Worm (Caenorhabditis elegans) whole organism, late embryonic: ENCODE data around the gene Y62H9A.15.

Source experiments
- ama-1 ChIP-seq: fragments of 150-350 bp; optimal IDR thresholded peaks from 2 replicates; lab custom pipeline; 2014
- ceh-19 ChIP-seq: fragments of 200-800 bp; sonication (Bioruptor generic); optimal IDR thresholded peaks from 2 replicates; lab custom pipeline; 2018; ENCODE audit warnings: mild to moderate bottlenecking, missing genetic modification characterization, missing compliant biosample characterization
- elt-2 ChIP-seq: sonication (generic microtip); optimal IDR thresholded peaks from 2 replicates; lab custom pipeline; 2016; ENCODE audit warnings: missing genetic modification reagents, missing genetic modification characterization, missing compliant biosample characterization
- fkh-10 ChIP-seq: fragments of 150-350 bp; optimal IDR thresholded peaks from 2 replicates; lab custom pipeline; 2014; ENCODE audit warnings: missing biosample characterization, missing genetic modification reagents, missing genetic modification characterization
- hlh-30 ChIP-seq: sonication (generic microtip); optimal IDR thresholded peaks from 2 replicates; lab custom pipeline; 2017; ENCODE audit warnings: antibody characterized with exemption, missing genetic modification characterization, missing compliant biosample characterization; ENCODE audit not compliant: insufficient read depth

DNA sequence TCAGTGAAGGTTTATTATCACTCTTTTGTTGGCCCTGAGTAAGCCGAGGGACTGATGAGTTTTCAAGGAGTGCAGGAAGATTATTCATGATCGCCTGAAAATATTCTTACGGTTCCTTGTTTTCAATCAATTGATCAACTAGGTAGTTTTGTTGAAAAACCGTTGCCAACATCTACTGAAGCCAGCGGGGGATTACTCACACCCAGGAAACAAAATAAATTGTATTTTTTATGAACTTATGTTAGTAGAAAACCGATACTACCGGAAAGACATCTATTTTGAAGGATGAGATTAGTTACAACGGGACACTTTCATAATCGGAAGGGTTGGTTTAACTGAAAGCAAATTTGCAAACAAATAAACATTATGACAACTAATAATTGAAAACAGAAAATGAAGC lies 31.8 kb downstream of the Y62H9A.15 start, which contains the start of gene Y62H9A.2:
- TF ChIP-seq fkh-10 (GFP tag; lab: Kevin White, UChicago) (no peak), hlh-30 (tag; lab: Kevin White, UChicago) (no peak), ama-1 (no peak), ceh-19 (GFP tag; lab: Kevin White, UChicago) (no peak), elt-2 (tag; lab: Kevin White, UChicago) (no peak)
